Fruit fly (Drosophila melanogaster) whole organism, embryonic: ENCODE data around the gene Ald2.

Experiments
- CG3847 ChIP-seq: fragments of 200-800 bp; sonication (Bioruptor generic); IDR thresholded peaks from 2 replicates; pipeline ENCODE4 v1.3.6; 2022; ENCODE audit warnings: missing biosample characterization, missing genetic modification characterization
- CG4404 ChIP-seq: fragments of 200-800 bp; sonication (Bioruptor generic); IDR thresholded peaks from 2 replicates; pipeline ENCODE4 v1.3.6; 2022; ENCODE audit warnings: missing biosample characterization, missing genetic modification characterization
- Hr51 ChIP-seq, 2 experiments: fragments of 200-800 bp; sonication (Bioruptor generic); optimal IDR thresholded peaks; 2 replicates in 1 of 2; 3 replicates in 1 of 2; lab custom pipeline; 2016 to 2018; ENCODE audit warnings: missing biosample characterization in 2 of 2, missing genetic modification characterization in 2 of 2, mild to moderate bottlenecking in 1 of 2, moderate library complexity in 1 of 2
- Hr78 ChIP-seq, 2 experiments: fragments of 200-800 bp in 1 of 2; fragments of >200 bp in 1 of 2; sonication (Bioruptor generic) in 1 of 2; optimal IDR thresholded peaks; 2 replicates each; lab custom pipeline; 2017 to 2019; ENCODE audit warnings: missing biosample characterization in 2 of 2, missing genetic modification characterization in 2 of 2, mild to moderate bottlenecking in 1 of 2, moderate library complexity in 1 of 2
- pfk ChIP-seq: fragments of 200-800 bp; sonication (Bioruptor generic); optimal IDR thresholded peaks from 2 replicates; lab custom pipeline; 2018; ENCODE audit warnings: missing biosample characterization, mild to moderate bottlenecking, missing genetic modification characterization, moderate library complexity

dm6 chr3R:26456577-26456976 lies 42.7 kb downstream of the Ald2 start, which contains the start of gene CG14237:
- TF ChIP-seq CG3847 (GFP tag; lab: Robert Waterston, UW): no peak
- TF ChIP-seq CG4404 (GFP tag; lab: Robert Waterston, UW): no peak
- no peak for TF ChIP-seq Hr78 (GFP tag; optimal IDR thresholded peaks at IDR 0.05; lab: Kevin White, UChicago)
- no peak for TF ChIP-seq Hr51 (GFP tag; optimal IDR thresholded peaks at IDR 0.05; lab: Kevin White, UChicago)
- no peak for TF ChIP-seq pfk
